Worm (Caenorhabditis elegans): ENCODE results near the gene F10A3.11.

F10A3.11 gene

ce11 chrV:16201730-16202129 is 39.2 kb downstream of the F10A3.11 start, which contains the start of gene F11A5.17:
Gene F11A5.17 (plus strand): TSS chrV:16202030.
- no peak for TF ChIP-seq pha-4 (tag; optimal IDR thresholded peaks at IDR 0.05)
- TF ChIP-seq lsy-12 (tag; optimal IDR thresholded peaks at IDR 0.05): no peak
- TF ChIP-seq ceh-28 (tag; optimal IDR thresholded peaks at IDR 0.05): no peak
- no peak for TF ChIP-seq sea-2 (GFP tag; optimal IDR thresholded peaks at IDR 0.05)
- TF ChIP-seq zag-1 (tag; optimal IDR thresholded peaks at IDR 0.05): no peak
- no peak for TF ChIP-seq eor-1 (tag; optimal IDR thresholded peaks at IDR 0.05)
- no peak for TF ChIP-seq ceh-9 (tag; optimal IDR thresholded peaks at IDR 0.05)
- TF ChIP-seq egl-27 (tag; optimal IDR thresholded peaks at IDR 0.05): no peak
- TF ChIP-seq skn-1 (tag; optimal IDR thresholded peaks at IDR 0.05): no peak

ce11 chrV:16202618-16203017 is 40.1 kb downstream of the F10A3.11 start, which contains the start of gene F11A5.18:
Gene F11A5.18 (plus strand): TSS chrV:16202918.
- no peak for TF ChIP-seq elt-2 (tag; optimal IDR thresholded peaks at IDR 0.05)
- no peak for TF ChIP-seq ztf-11 (tag; optimal IDR thresholded peaks at IDR 0.05)
- TF ChIP-seq mdl-1 (tag; optimal IDR thresholded peaks at IDR 0.05): no peak
- TF ChIP-seq nhr-28 (tag; optimal IDR thresholded peaks at IDR 0.05): no peak
- no peak for TF ChIP-seq tbx-2 (tag; optimal IDR thresholded peaks at IDR 0.05)

- TF ChIP-seq nhr-77 (tag; optimal IDR thresholded peaks at IDR 0.05) (no peak), nhr-43 (tag; optimal IDR thresholded peaks at IDR 0.05; ENCODE audit: poor library complexity, severe bottlenecking) (no peak), lin-39 (tag; optimal IDR thresholded peaks at IDR 0.05) (no peak), snpc-4 (tag; optimal IDR thresholded peaks at IDR 0.05) (no peak), nhr-23 (tag; optimal IDR thresholded peaks at IDR 0.05) (no peak), egl-5 (tag; optimal IDR thresholded peaks at IDR 0.05) (no peak), eor-1 (tag; optimal IDR thresholded peaks at IDR 0.05) (no peak), unc-62 (GFP tag; optimal IDR thresholded peaks at IDR 0.05) (no peak), unc-39 (tag; optimal IDR thresholded peaks at IDR 0.05) (no peak), tbx-2 (tag; optimal IDR thresholded peaks at IDR 0.05) (no peak), ama-1 (optimal IDR thresholded peaks at IDR 0.05) (no peak), fkh-10 (GFP tag; optimal IDR thresholded peaks at IDR 0.05) (no peak), elt-1 (tag; optimal IDR thresholded peaks at IDR 0.05) (no peak), skn-1 (tag; optimal IDR thresholded peaks at IDR 0.05) (no peak), lin-15B (tag; optimal IDR thresholded peaks at IDR 0.05) (no peak), mdl-1 (tag; optimal IDR thresholded peaks at IDR 0.05) (no peak), jun-1 (tag; optimal IDR thresholded peaks at IDR 0.05) (no peak)
Observed at ce11 chrV:16204888-16205287, 42.4 kb downstream of the F10A3.11 start, which contains the start of gene irld-26. Gene irld-26 (plus strand): TSS chrV:16205188.

- TF ChIP-seq nhr-43 (tag; optimal IDR thresholded peaks at IDR 0.05; ENCODE audit: poor library complexity, severe bottlenecking) (no peak), fkh-10 (GFP tag; optimal IDR thresholded peaks at IDR 0.05) (no peak), elt-3 (tag; optimal IDR thresholded peaks at IDR 0.05) (no peak), nhr-25 (tag; optimal IDR thresholded peaks at IDR 0.05) (no peak), ceh-9 (tag; optimal IDR thresholded peaks at IDR 0.05) (no peak), lsy-12 (tag; optimal IDR thresholded peaks at IDR 0.05) (no peak), snpc-4 (tag; optimal IDR thresholded peaks at IDR 0.05) (no peak), ceh-16 (tag; optimal IDR thresholded peaks at IDR 0.05) (no peak), unc-62 (GFP tag; optimal IDR thresholded peaks at IDR 0.05) (no peak), nhr-77 (tag; optimal IDR thresholded peaks at IDR 0.05) (no peak), R02D3.7 (tag; optimal IDR thresholded peaks at IDR 0.05) (no peak), ama-1 (optimal IDR thresholded peaks at IDR 0.05) (no peak), unc-39 (tag; optimal IDR thresholded peaks at IDR 0.05) (no peak), ZK546.5 (tag; optimal IDR thresholded peaks at IDR 0.05) (no peak), daf-12 (tag; optimal IDR thresholded peaks at IDR 0.05) (no peak), nhr-12 (tag; optimal IDR thresholded peaks at IDR 0.05) (no peak), ceh-82 (tag; optimal IDR thresholded peaks at IDR 0.05) (no peak), skn-1 (tag; optimal IDR thresholded peaks at IDR 0.05) (no peak), tbx-2 (tag; optimal IDR thresholded peaks at IDR 0.05) (no peak), aly-2 (tag; optimal IDR thresholded peaks at IDR 0.05) (no peak)
Observed at ce11 chrV:16209837-16210236, 47.4 kb downstream of the F10A3.11 start, which contains the start of gene oac-15. Gene oac-15 (minus strand): TSS chrV:16209937.
